Worm (Caenorhabditis elegans) whole organism, midembryonic: ENCODE data around the gene F35A5.8.

Source experiments
- T22C8.4 ChIP-seq: fragments of 200-800 bp; sonication (Bioruptor generic); IDR thresholded peaks from 2 replicates; pipeline ENCODE4 v1.3.6; 2022; ENCODE audit warnings: missing genetic modification characterization, missing compliant biosample characterization
- cog-1 ChIP-seq: sonication (generic microtip); optimal IDR thresholded peaks from 2 replicates; lab custom pipeline; 2016; ENCODE audit warnings: missing genetic modification characterization, missing compliant biosample characterization
- flt-1 ChIP-seq: fragments of 200-800 bp; sonication (Bioruptor generic); IDR thresholded peaks from 2 replicates; pipeline ENCODE4 v1.3.6; 2022; ENCODE audit warnings: missing genetic modification characterization, missing compliant biosample characterization
- klf-2 ChIP-seq: fragments of 200-800 bp; sonication (Bioruptor generic); conservative IDR thresholded peaks from 2 replicates; pipeline ENCODE4 v1.3.6; 2022; ENCODE audit warnings: missing genetic modification reagents, missing genetic modification characterization, missing compliant biosample characterization
- med-1 ChIP-seq: sonication (generic microtip); optimal IDR thresholded peaks from 2 replicates; lab custom pipeline; 2017; ENCODE audit warnings: missing genetic modification characterization, mild to moderate bottlenecking, missing compliant biosample characterization, antibody characterized with exemption, missing genetic modification reagents; ENCODE audit not compliant: insufficient read depth
- ref-1 ChIP-seq: fragments of 200-800 bp; sonication (Bioruptor generic); conservative IDR thresholded peaks from 2 replicates; pipeline ENCODE4 v1.3.6; 2022; ENCODE audit warnings: missing genetic modification reagents, missing genetic modification characterization, missing compliant biosample characterization
- tab-1 ChIP-seq: fragments of 200-800 bp; sonication (Bioruptor generic); IDR thresholded peaks from 2 replicates; pipeline ENCODE4 v1.3.6; 2022; ENCODE audit warnings: missing genetic modification characterization, missing compliant biosample characterization
- ztf-23 ChIP-seq: fragments of 200-800 bp; sonication (Bioruptor generic); IDR thresholded peaks from 2 replicates; pipeline ENCODE4 v1.3.6; 2022; ENCODE audit warnings: missing genetic modification reagents, missing genetic modification characterization, missing compliant biosample characterization
- ztf-29 ChIP-seq: fragments of 200-800 bp; sonication (Bioruptor generic); IDR thresholded peaks from 2 replicates; pipeline ENCODE4 v1.3.6; 2022; ENCODE audit warnings: missing genetic modification reagents, missing genetic modification characterization, missing compliant biosample characterization

F35A5.8 gene

DNA sequence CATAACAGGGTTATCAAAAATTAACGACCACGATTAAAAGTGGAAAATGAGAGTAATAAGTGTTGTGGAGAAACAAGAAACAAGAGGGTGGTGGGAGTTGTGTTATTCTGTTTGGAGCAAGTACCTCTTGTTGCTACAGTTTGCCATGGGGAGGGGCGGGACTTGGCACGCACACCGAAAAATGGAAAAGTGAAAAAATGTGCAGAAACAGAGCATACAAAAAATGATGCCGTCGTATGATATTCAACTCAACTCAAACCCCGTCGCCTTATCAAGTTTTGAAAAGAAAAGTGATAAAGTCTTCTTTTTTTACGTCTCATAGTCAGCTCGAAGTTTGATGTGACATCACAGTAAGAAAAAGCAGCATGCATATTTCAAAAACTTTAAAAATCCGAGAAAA lies 17.4 kb upstream of the F35A5.8 start:
- TF ChIP-seq ztf-23: no peak
- TF ChIP-seq flt-1: no peak
- TF ChIP-seq cog-1 (tag; lab: Kevin White, UChicago): no peak
- TF ChIP-seq klf-2 (GFP tag; lab: Robert Waterston, UW): no peak
- TF ChIP-seq T22C8.4 (GFP tag; lab: Robert Waterston, UW): no peak
- TF ChIP-seq med-1 (GFP tag; lab: Kevin White, UChicago): no peak
- no peak for TF ChIP-seq ztf-29 (GFP tag; lab: Robert Waterston, UW)
- TF ChIP-seq ref-1 (GFP tag; lab: Robert Waterston, UW): no peak
- no peak for TF ChIP-seq tab-1 (GFP tag; lab: Robert Waterston, UW)

DNA sequence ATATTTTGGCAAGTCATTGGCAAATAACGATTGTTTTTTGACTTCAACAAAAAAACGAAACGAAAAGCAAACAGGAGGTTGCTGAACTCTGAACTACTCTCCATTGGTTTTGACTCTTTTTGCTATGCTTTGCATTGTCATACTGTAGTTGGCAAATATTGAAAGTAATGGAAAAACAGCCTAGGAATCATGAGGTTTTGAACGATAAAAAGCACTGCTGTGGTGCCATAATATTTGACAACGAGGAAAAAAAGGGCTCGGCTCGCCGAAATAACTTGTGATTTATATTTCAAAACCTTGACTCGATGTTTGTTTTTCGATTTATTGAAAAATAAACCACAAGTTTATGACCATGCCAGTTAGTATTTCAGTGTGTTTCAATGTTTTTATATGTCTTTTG lies 16.4 kb upstream of the F35A5.8 start:
- no peak for TF ChIP-seq ref-1 (GFP tag; lab: Robert Waterston, UW)
- TF ChIP-seq tab-1 (GFP tag; lab: Robert Waterston, UW): no peak
- no peak for TF ChIP-seq klf-2 (GFP tag; lab: Robert Waterston, UW)
- TF ChIP-seq ztf-29 (GFP tag; lab: Robert Waterston, UW): no peak
- no peak for TF ChIP-seq ztf-23
- no peak for TF ChIP-seq cog-1 (tag; lab: Kevin White, UChicago)
- TF ChIP-seq flt-1: no peak
- no peak for TF ChIP-seq T22C8.4 (GFP tag; lab: Robert Waterston, UW)
- no peak for TF ChIP-seq med-1 (GFP tag; lab: Kevin White, UChicago)

DNA sequence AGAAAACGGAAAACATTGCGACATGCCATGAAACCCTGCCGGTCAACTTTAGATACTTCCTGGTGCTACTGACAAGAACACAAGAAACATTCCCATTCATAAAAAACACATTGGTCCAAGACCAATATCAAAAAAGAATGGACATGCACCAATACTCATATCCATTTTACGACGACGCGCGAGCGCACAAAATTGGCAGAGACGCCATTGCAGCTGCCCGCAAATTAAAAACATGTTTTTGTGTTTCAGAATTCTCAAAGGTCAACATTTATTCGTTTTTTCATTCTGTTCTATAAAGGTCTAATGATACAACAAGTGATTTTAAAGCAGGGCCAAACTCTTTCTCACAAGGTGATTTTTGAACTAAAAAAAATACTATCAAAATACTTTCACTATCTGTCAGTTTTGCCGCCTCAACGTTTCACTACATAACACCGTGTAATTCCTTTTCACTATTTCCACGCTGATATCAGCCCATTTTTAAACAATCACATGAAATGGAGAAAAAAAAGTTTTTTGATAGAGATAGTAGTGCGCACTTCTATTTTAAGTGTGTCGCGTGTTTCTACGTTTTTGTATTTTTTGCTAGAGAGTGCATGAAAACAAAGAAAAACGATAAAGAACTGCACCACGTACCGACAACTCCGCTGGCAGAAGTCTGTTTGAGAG lies 15.7 kb upstream of the F35A5.8 start:
- TF ChIP-seq klf-2 (GFP tag; lab: Robert Waterston, UW) (no peak), ref-1 (GFP tag; lab: Robert Waterston, UW) (no peak), T22C8.4 (GFP tag; lab: Robert Waterston, UW) (no peak), flt-1 (no peak), ztf-23 (no peak), cog-1 (tag; lab: Kevin White, UChicago) (no peak), med-1 (GFP tag; lab: Kevin White, UChicago) (no peak), ztf-29 (GFP tag; lab: Robert Waterston, UW) (no peak), tab-1 (GFP tag; lab: Robert Waterston, UW) (no peak)

DNA sequence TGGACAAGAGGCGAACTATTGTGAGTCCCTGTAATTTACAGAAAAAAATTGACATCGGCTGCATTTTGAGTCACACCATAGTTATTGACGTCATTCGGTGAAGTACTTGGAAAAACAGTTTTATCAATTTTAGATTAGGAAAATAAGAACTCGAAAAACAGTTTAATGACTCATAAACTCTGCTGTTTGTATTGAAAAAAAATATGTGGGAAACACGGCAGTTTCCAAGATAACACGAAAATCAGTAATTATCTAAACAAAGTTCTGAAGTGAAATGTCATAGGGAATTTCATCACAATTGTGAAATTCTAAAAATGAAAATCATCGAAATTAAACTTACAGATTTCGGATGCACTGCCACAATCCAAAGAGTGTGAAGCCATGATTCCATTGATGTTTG lies 11.6 kb upstream of the F35A5.8 start:
- TF ChIP-seq ztf-23 (no peak), ztf-29 (GFP tag; lab: Robert Waterston, UW) (no peak), T22C8.4 (GFP tag; lab: Robert Waterston, UW) (no peak), ref-1 (GFP tag; lab: Robert Waterston, UW) (no peak), cog-1 (tag; lab: Kevin White, UChicago) (no peak), tab-1 (GFP tag; lab: Robert Waterston, UW) (no peak), flt-1 (no peak), med-1 (GFP tag; lab: Kevin White, UChicago) (no peak), klf-2 (GFP tag; lab: Robert Waterston, UW) (no peak)

DNA sequence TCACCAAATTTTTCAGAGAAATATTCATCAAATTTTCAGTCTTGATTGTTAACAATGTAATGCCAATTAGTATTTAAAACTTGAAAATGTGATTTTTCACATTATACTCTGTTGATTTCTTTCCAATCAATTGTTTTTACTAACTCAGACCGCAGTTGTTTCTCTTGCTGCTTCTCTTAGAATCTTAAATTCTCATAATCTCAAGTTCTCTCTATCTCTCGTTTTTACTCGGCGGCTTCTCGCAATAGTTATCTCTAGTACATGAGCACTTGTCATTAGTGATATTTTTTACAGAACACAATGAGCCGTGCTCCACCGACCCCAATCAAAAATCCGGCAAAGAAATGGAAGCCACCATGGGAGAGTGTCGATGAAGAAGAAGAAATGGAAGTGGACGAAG lies 3.9 kb upstream of the F35A5.8 start, which contains the start of gene F35A5.1:
TSS of gene F35A5.1 (plus strand) at position 301 of the 400 bp plus-strand sequence.
- TF ChIP-seq ref-1 (GFP tag; lab: Robert Waterston, UW) (no peak), klf-2 (GFP tag; lab: Robert Waterston, UW) (no peak), flt-1 (no peak), T22C8.4 (GFP tag; lab: Robert Waterston, UW) (no peak), cog-1 (tag; lab: Kevin White, UChicago) (no peak), med-1 (GFP tag; lab: Kevin White, UChicago) (no peak), ztf-29 (GFP tag; lab: Robert Waterston, UW) (no peak), tab-1 (GFP tag; lab: Robert Waterston, UW) (no peak), ztf-23 (no peak)

DNA sequence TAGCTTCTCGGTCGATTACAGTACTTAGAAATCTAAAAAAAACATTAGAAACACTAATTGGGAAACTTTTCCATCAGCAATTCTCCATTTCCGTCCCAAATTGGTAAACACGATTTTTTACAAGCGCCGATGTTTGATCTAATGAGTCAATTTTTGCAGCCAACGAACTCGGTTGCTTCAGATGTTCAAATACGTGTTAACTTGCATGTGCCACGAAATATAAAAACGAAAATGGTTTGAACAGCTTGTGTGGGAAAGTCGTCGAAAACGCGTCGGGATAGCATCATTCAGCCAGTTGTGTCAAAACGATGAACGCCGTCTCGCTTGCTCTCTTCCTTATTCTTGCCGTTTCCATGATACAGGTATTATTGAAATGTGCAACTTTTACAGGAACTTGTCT lies 1.6 kb upstream of the F35A5.8 start, which contains the start of gene F35A5.2:
TSS of gene F35A5.2 (plus strand) at position 301 of the 400 bp plus-strand sequence.
- no peak for TF ChIP-seq T22C8.4 (GFP tag; lab: Robert Waterston, UW)
- TF ChIP-seq flt-1: no peak
- no peak for TF ChIP-seq ref-1 (GFP tag; lab: Robert Waterston, UW)
- no peak for TF ChIP-seq med-1 (GFP tag; lab: Kevin White, UChicago)
- no peak for TF ChIP-seq ztf-29 (GFP tag; lab: Robert Waterston, UW)
- no peak for TF ChIP-seq ztf-23
- TF ChIP-seq klf-2 (GFP tag; lab: Robert Waterston, UW): no peak
- TF ChIP-seq cog-1 (tag; lab: Kevin White, UChicago): no peak
- no peak for TF ChIP-seq tab-1 (GFP tag; lab: Robert Waterston, UW)

DNA sequence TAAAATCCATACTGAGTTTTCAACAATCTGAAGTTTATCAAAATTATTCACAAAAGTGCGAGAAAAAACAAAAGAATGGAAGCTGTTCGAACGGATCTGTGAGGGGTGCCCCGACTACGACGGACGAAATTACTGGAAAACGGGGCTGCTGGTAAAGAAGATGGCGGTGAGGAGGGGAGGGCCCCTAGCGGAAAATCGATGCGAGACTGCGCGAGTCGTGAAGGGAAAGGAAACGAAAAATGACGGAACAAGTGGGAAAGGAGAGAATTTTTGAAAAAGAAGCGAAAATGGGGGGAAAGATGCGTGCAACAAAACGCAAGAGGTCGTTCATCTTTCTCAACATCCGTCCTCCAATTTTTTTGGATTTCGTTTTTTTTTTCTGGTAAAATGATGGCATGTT lies 521 bp downstream of the F35A5.8 start:
- TF ChIP-seq ztf-23: no peak
- peak; percentile 48 for TF ChIP-seq T22C8.4 (GFP tag; lab: Robert Waterston, UW)

DNA sequence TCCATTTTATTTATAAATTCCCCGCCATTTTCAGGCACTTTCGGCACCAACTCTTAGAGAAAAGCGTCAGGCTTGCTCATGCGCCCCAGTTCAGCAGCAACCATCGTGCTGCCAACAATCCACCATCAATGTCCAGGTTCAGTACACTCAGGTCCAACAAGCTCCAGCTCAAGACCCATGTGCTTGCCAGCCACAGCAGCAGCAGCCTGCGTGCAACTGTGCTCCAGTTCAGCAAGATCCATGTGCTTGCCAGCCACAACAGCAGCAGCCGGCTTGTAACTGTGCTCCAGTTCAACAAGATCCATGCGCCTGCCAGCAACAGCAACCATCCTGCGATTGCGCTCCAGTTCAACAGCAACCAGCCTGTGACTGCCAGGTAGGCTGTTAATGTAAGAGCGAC lies 5.0 kb downstream of the F35A5.8 start:
- no peak for TF ChIP-seq ztf-23
- no peak for TF ChIP-seq tab-1 (GFP tag; lab: Robert Waterston, UW)
- no peak for TF ChIP-seq klf-2 (GFP tag; lab: Robert Waterston, UW)
- no peak for TF ChIP-seq cog-1 (tag; lab: Kevin White, UChicago)
- TF ChIP-seq med-1 (GFP tag; lab: Kevin White, UChicago): no peak
- no peak for TF ChIP-seq ref-1 (GFP tag; lab: Robert Waterston, UW)
- TF ChIP-seq ztf-29 (GFP tag; lab: Robert Waterston, UW): no peak
- TF ChIP-seq flt-1: no peak
- no peak for TF ChIP-seq T22C8.4 (GFP tag; lab: Robert Waterston, UW)

DNA sequence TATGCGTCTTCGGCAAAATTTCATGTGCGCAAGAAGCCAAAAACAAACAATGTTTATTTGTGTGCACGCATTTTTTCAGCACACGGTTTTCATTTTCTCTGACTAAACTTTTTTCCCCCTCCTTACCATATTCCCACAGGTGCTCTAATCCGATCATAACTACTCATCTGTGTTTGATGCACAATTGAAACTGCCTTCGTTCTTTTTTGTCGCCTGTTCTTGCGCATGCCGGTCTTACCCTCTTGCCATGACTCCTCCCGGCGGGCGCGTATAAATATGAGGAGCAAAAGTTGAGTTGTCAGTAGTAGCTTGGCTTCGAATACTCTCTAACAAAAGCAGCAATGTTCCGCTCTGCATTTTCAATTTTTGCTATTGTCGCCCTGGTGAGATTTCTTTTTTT lies 5.4 kb downstream of the F35A5.8 start, which contains the start of gene abu-10:
TSS of gene abu-10 (plus strand) at position 301 of the 400 bp plus-strand sequence.
- TF ChIP-seq T22C8.4 (GFP tag; lab: Robert Waterston, UW) (no peak), med-1 (GFP tag; lab: Kevin White, UChicago) (no peak), flt-1 (no peak), cog-1 (tag; lab: Kevin White, UChicago) (no peak), klf-2 (GFP tag; lab: Robert Waterston, UW) (no peak), ref-1 (GFP tag; lab: Robert Waterston, UW) (no peak), ztf-23 (no peak), ztf-29 (GFP tag; lab: Robert Waterston, UW) (no peak), tab-1 (GFP tag; lab: Robert Waterston, UW) (no peak)
